Worm (Caenorhabditis elegans) whole organism, young adult: ENCODE data around the gene dhs-20.

Experiments
- B0035.1 ChIP-seq: sonication (generic microtip); optimal IDR thresholded peaks from 2 replicates; lab custom pipeline; 2016; ENCODE audit warnings: missing genetic modification characterization, mild to moderate bottlenecking, missing compliant biosample characterization, missing genotype, missing genetic modification reagents
- C06A6.2 ChIP-seq: fragments of 200-800 bp; sonication (Bioruptor generic); conservative IDR thresholded peaks from 2 replicates; pipeline ENCODE4 v1.3.6; 2022; ENCODE audit warnings: missing genetic modification characterization, missing compliant biosample characterization
- D2030.7 ChIP-seq: fragments of 200-800 bp; sonication (Bioruptor generic); IDR thresholded peaks from 2 replicates; pipeline ENCODE4 v1.3.6; 2022; ENCODE audit warnings: missing genetic modification reagents, missing genetic modification characterization, missing compliant biosample characterization
- F10E7.11 ChIP-seq: sonication (generic microtip); optimal IDR thresholded peaks from 2 replicates; lab custom pipeline; 2017; ENCODE audit warnings: mild to moderate bottlenecking, missing genetic modification characterization, moderate library complexity, missing compliant biosample characterization
- F23B12.7 ChIP-seq: sonication (generic microtip); optimal IDR thresholded peaks from 2 replicates; lab custom pipeline; 2017; ENCODE audit warnings: missing genetic modification characterization, mild to moderate bottlenecking, missing compliant biosample characterization, antibody characterized with exemption, moderate library complexity; ENCODE audit not compliant: insufficient read depth
- F33H1.4 ChIP-seq: fragments of 200-800 bp; sonication (Bioruptor generic); IDR thresholded peaks from 2 replicates; pipeline ENCODE4 v1.3.6; 2022; ENCODE audit warnings: missing genetic modification reagents, missing genetic modification characterization, missing compliant biosample characterization
- F37B4.10 ChIP-seq: fragments of 200-800 bp; sonication (Bioruptor generic); IDR thresholded peaks from 2 replicates; pipeline ENCODE4 v1.3.6; 2022; ENCODE audit warnings: missing genetic modification characterization, missing compliant biosample characterization
- F39B2.1 ChIP-seq: fragments of 200-800 bp; sonication (Bioruptor generic); IDR thresholded peaks from 2 replicates; pipeline ENCODE4 v1.3.6; 2022; ENCODE audit warnings: missing genetic modification reagents, missing genetic modification characterization, missing compliant biosample characterization
- F52B5.7 ChIP-seq: sonication (generic microtip); optimal IDR thresholded peaks from 2 replicates; lab custom pipeline; 2016; ENCODE audit warnings: mild to moderate bottlenecking, missing genetic modification characterization, missing compliant biosample characterization
- T07F8.4 ChIP-seq: sonication (generic microtip); optimal IDR thresholded peaks from 2 replicates; lab custom pipeline; 2016; ENCODE audit warnings: mild to moderate bottlenecking, missing genetic modification characterization, moderate library complexity, missing compliant biosample characterization
- Y53F4B.3 ChIP-seq: fragments of 200-800 bp; sonication (Bioruptor generic); IDR thresholded peaks from 2 replicates; pipeline ENCODE4 v1.3.6; 2022; ENCODE audit warnings: missing genetic modification reagents, missing genetic modification characterization, missing compliant biosample characterization
- Y53G8AR.9 ChIP-seq: fragments of 200-800 bp; sonication (Bioruptor generic); conservative IDR thresholded peaks from 2 replicates; pipeline ENCODE4 v1.3.6; 2022; ENCODE audit warnings: missing genetic modification reagents, missing genetic modification characterization, missing compliant biosample characterization
- Y79H2A.3 ChIP-seq: fragments of 200-800 bp; sonication (Bioruptor generic); conservative IDR thresholded peaks from 2 replicates; pipeline ENCODE4 v1.3.6; 2022; ENCODE audit warnings: missing genetic modification reagents, missing genetic modification characterization, missing compliant biosample characterization
- ama-1 ChIP-seq, 3 experiments: fragments of 150-350 bp in 1 of 3; sonication (generic microtip) in 2 of 3; optimal IDR thresholded peaks; 2 replicates each; lab custom pipeline; 2014 to 2018; ENCODE audit warnings: missing biosample characterization in 2 of 3, missing genetic modification characterization in 2 of 3, missing genetic modification reagents in 2 of 3
- aptf-2 ChIP-seq: fragments of 200-800 bp; sonication (Bioruptor generic); conservative IDR thresholded peaks from 2 replicates; pipeline ENCODE4 v1.3.6; 2022; ENCODE audit warnings: missing genetic modification reagents, missing genetic modification characterization, missing compliant biosample characterization
- attf-3 ChIP-seq: fragments of 200-800 bp; sonication (Bioruptor generic); conservative IDR thresholded peaks from 2 replicates; pipeline ENCODE4 v1.3.6; 2022; ENCODE audit warnings: missing genetic modification reagents, missing genetic modification characterization, missing compliant biosample characterization
- bed-2 ChIP-seq: fragments of 200-800 bp; sonication (Bioruptor generic); IDR thresholded peaks from 2 replicates; pipeline ENCODE4 v1.3.6; 2022; ENCODE audit warnings: missing genetic modification reagents, missing genetic modification characterization, missing compliant biosample characterization
- cebp-1 ChIP-seq, 2 experiments: fragments of 200-800 bp in 1 of 2; sonication (Bioruptor generic) in 1 of 2; sonication (generic microtip) in 1 of 2; IDR thresholded peaks in 1 of 2; optimal IDR thresholded peaks in 1 of 2; 2 replicates each; pipeline versions ENCODE4 v1.3.6 to Lab custom; 2017 to 2022; ENCODE audit warnings: missing compliant biosample characterization in 2 of 2, missing genetic modification characterization in 2 of 2, mild to moderate bottlenecking in 1 of 2, missing genetic modification reagents in 1 of 2, moderate library complexity in 1 of 2
- cebp-2 ChIP-seq: fragments of 200-800 bp; sonication (Bioruptor generic); IDR thresholded peaks from 2 replicates; pipeline ENCODE4 v1.3.6; 2022; ENCODE audit warnings: missing genetic modification characterization, missing compliant biosample characterization
- ceh-58 ChIP-seq: fragments of 200-800 bp; sonication (Bioruptor generic); IDR thresholded peaks from 2 replicates; pipeline ENCODE4 v1.3.6; 2022; ENCODE audit warnings: missing genetic modification characterization, missing compliant biosample characterization
- ceh-91 ChIP-seq: fragments of 200-800 bp; sonication (Bioruptor generic); IDR thresholded peaks from 2 replicates; pipeline ENCODE4 v1.3.6; 2022; ENCODE audit warnings: missing genetic modification reagents, missing genetic modification characterization, missing compliant biosample characterization
- dox-1 ChIP-seq: fragments of 200-800 bp; sonication (Bioruptor generic); IDR thresholded peaks from 2 replicates; pipeline ENCODE4 v1.3.6; 2022; ENCODE audit warnings: missing genetic modification reagents, missing genetic modification characterization, missing compliant biosample characterization
- dpff-1 ChIP-seq: sonication (generic microtip); optimal IDR thresholded peaks from 2 replicates; lab custom pipeline; 2017; ENCODE audit warnings: mild to moderate bottlenecking, missing genetic modification characterization, missing compliant biosample characterization
- egrh-3 ChIP-seq: fragments of 200-800 bp; sonication (Bioruptor generic); IDR thresholded peaks from 2 replicates; pipeline ENCODE4 v1.3.6; 2022; ENCODE audit warnings: missing genetic modification reagents, missing genetic modification characterization, missing compliant biosample characterization
- ets-4 ChIP-seq: fragments of 200-800 bp; sonication (Bioruptor generic); optimal IDR thresholded peaks from 2 replicates; lab custom pipeline; 2018; ENCODE audit warnings: mild to moderate bottlenecking, missing genetic modification characterization, missing compliant biosample characterization
- him-1 ChIP-seq: sonication (generic microtip); optimal IDR thresholded peaks from 2 replicates; lab custom pipeline; 2016; ENCODE audit warnings: missing genotype, missing genetic modification reagents, missing genetic modification characterization, missing compliant biosample characterization
- hlh-26 ChIP-seq: fragments of 200-800 bp; sonication (Bioruptor generic); conservative IDR thresholded peaks from 2 replicates; pipeline ENCODE4 v1.3.6; 2022; ENCODE audit warnings: missing genetic modification reagents, missing genetic modification characterization, missing compliant biosample characterization
- lin-35 ChIP-seq, 3 experiments: fragments of 150-350 bp in 2 of 3; sonication (generic microtip) in 1 of 3; optimal IDR thresholded peaks; 2 replicates each; lab custom pipeline; 2014 to 2018; ENCODE audit warnings: missing biosample characterization in 3 of 3, missing genetic modification characterization in 3 of 3, missing genetic modification reagents in 3 of 3
- lin-54 ChIP-seq: fragments of 200-800 bp; sonication (Bioruptor generic); optimal IDR thresholded peaks from 2 replicates; lab custom pipeline; 2018; ENCODE audit warnings: mild to moderate bottlenecking, missing genetic modification characterization, missing compliant biosample characterization
- lir-1 ChIP-seq: fragments of 200-800 bp; sonication (Bioruptor generic); conservative IDR thresholded peaks from 2 replicates; pipeline ENCODE4 v1.3.6; 2022; ENCODE audit warnings: missing genetic modification reagents, missing genetic modification characterization, missing compliant biosample characterization
- lsy-27 ChIP-seq: sonication (generic microtip); optimal IDR thresholded peaks from 2 replicates; lab custom pipeline; 2017; ENCODE audit warnings: missing genetic modification characterization, mild to moderate bottlenecking, missing compliant biosample characterization, antibody characterized with exemption, missing genotype, borderline replicate concordance; ENCODE audit not compliant: insufficient read depth
- madf-8 ChIP-seq: fragments of 200-800 bp; sonication (Bioruptor generic); conservative IDR thresholded peaks from 2 replicates; pipeline ENCODE4 v1.3.6; 2022; ENCODE audit warnings: missing genetic modification reagents, missing genetic modification characterization, missing compliant biosample characterization
- mcd-1 ChIP-seq: fragments of 200-800 bp; sonication (Bioruptor generic); IDR thresholded peaks from 2 replicates; pipeline ENCODE4 v1.3.6; 2022; ENCODE audit warnings: missing genetic modification reagents, missing genetic modification characterization, missing compliant biosample characterization
- mel-28 ChIP-seq: sonication (generic microtip); optimal IDR thresholded peaks from 2 replicates; lab custom pipeline; 2016; ENCODE audit warnings: borderline replicate concordance, mild to moderate bottlenecking, missing genetic modification characterization, missing compliant biosample characterization
- nfya-1 ChIP-seq: sonication (generic microtip); optimal IDR thresholded peaks from 2 replicates; lab custom pipeline; 2017; ENCODE audit warnings: antibody characterized with exemption, missing compliant biosample characterization, missing genetic modification characterization, borderline replicate concordance; ENCODE audit not compliant: insufficient read depth
- nhr-90 ChIP-seq: sonication (generic microtip); optimal IDR thresholded peaks from 2 replicates; lab custom pipeline; 2016; ENCODE audit warnings: missing genotype, mild to moderate bottlenecking, missing genetic modification characterization, missing compliant biosample characterization
- pbrm-1 ChIP-seq: fragments of 200-800 bp; sonication (Bioruptor generic); IDR thresholded peaks from 2 replicates; pipeline ENCODE4 v1.3.6; 2022; ENCODE audit warnings: missing genetic modification reagents, missing genetic modification characterization, missing compliant biosample characterization
- rcor-1 ChIP-seq: fragments of 200-800 bp; sonication (Bioruptor generic); IDR thresholded peaks from 2 replicates; pipeline ENCODE4 v1.3.6; 2022; ENCODE audit warnings: missing genetic modification reagents, missing genetic modification characterization, missing compliant biosample characterization
- snpc-3.4 ChIP-seq: sonication (generic microtip); optimal IDR thresholded peaks from 2 replicates; lab custom pipeline; 2017; ENCODE audit warnings: missing genetic modification characterization, mild to moderate bottlenecking, missing compliant biosample characterization, antibody characterized with exemption, moderate library complexity, missing genotype, missing genetic modification reagents
- tbp1 ChIP-seq: fragments of 200-800 bp; sonication (Bioruptor generic); optimal IDR thresholded peaks from 2 replicates; lab custom pipeline; 2018; ENCODE audit warnings: mild to moderate bottlenecking, missing genetic modification characterization, missing compliant biosample characterization
- tbx-9 ChIP-seq: sonication (generic microtip); optimal IDR thresholded peaks from 2 replicates; lab custom pipeline; 2016; ENCODE audit warnings: borderline replicate concordance, missing genetic modification characterization, inconsistent platforms, missing compliant biosample characterization
- unc-62 ChIP-seq: fragments of 150-350 bp; optimal IDR thresholded peaks from 2 replicates; lab custom pipeline; 2014; ENCODE audit warnings: missing biosample characterization, missing genetic modification reagents, missing genetic modification characterization
- xnd-1 ChIP-seq: sonication (generic microtip); optimal IDR thresholded peaks from 2 replicates; lab custom pipeline; 2016; ENCODE audit warnings: missing genotype, missing genetic modification reagents, missing genetic modification characterization, missing compliant biosample characterization
- zim-3 ChIP-seq: sonication (generic microtip); optimal IDR thresholded peaks from 2 replicates; lab custom pipeline; 2017; ENCODE audit warnings: mild to moderate bottlenecking, missing genetic modification characterization, moderate library complexity, missing compliant biosample characterization
- ztf-22 ChIP-seq: fragments of 200-800 bp; sonication (Bioruptor generic); optimal IDR thresholded peaks from 2 replicates; lab custom pipeline; 2018; ENCODE audit warnings: mild to moderate bottlenecking, missing genetic modification characterization, moderate library complexity, missing compliant biosample characterization
- ztf-26 ChIP-seq: sonication (generic microtip); optimal IDR thresholded peaks from 2 replicates; lab custom pipeline; 2017; ENCODE audit warnings: missing genetic modification characterization, missing compliant biosample characterization
- ztf-28 ChIP-seq: fragments of 200-800 bp; sonication (Bioruptor generic); IDR thresholded peaks from 2 replicates; pipeline ENCODE4 v1.3.6; 2022; ENCODE audit warnings: missing genetic modification reagents, missing genetic modification characterization, missing compliant biosample characterization

The dhs-20 gene

ce11 chrV:11610481-11610880 lies 6.1 kb upstream of the dhs-20 start, which contains the start of gene sas-5 (continued):
- no peak for TF ChIP-seq mel-28 (tag; lab: Kevin White, UChicago)
- no peak; the same call in 1 of the 2 replicates for TF ChIP-seq lir-1 (GFP tag; lab: Robert Waterston, UW)
- no peak for TF ChIP-seq bed-2 (GFP tag; lab: Robert Waterston, UW)
- peak; percentile 77 for TF ChIP-seq rcor-1 (GFP tag; lab: Robert Waterston, UW)
- peak; percentile 27; the same call in 1 of the 2 replicates for TF ChIP-seq egrh-3 (GFP tag; lab: Robert Waterston, UW)
- peak; percentile 18 for TF ChIP-seq T07F8.4
- TF ChIP-seq ama-1 (optimal IDR thresholded peaks at IDR 0.05; lab: Kevin White, UChicago): no peak
- no peak for TF ChIP-seq ama-1 (GFP tag; optimal IDR thresholded peaks at IDR 0.05; lab: Kevin White, UChicago)
- TF ChIP-seq attf-3 (GFP tag; lab: Robert Waterston, UW): 0 out of 2 replicates have a peak, but pooled peaks have one; percentile 15
- TF ChIP-seq ztf-26 (tag; lab: Kevin White, UChicago): no peak
- TF ChIP-seq nhr-90 (tag; lab: Kevin White, UChicago): peak; percentile 9
- no peak for TF ChIP-seq B0035.1
- TF ChIP-seq F10E7.11 (tag; lab: Kevin White, UChicago): no peak
- TF ChIP-seq hlh-26 (GFP tag; lab: Robert Waterston, UW): no peak
- TF ChIP-seq ztf-28 (GFP tag; lab: Robert Waterston, UW): no peak
- no peak for TF ChIP-seq ets-4 (GFP tag; lab: Kevin White, UChicago)
- no peak for TF ChIP-seq lsy-27 (tag; lab: Kevin White, UChicago)
- no peak for TF ChIP-seq zim-3 (tag; lab: Kevin White, UChicago)
- TF ChIP-seq ceh-91 (GFP tag; lab: Robert Waterston, UW): peak; percentile 67
- no peak for TF ChIP-seq F37B4.10 (GFP tag; lab: Robert Waterston, UW)
- TF ChIP-seq him-1 (tag; lab: Kevin White, UChicago): peak; percentile 78
- no peak for TF ChIP-seq unc-62 (GFP tag; lab: Kevin White, UChicago)
- TF ChIP-seq snpc-3.4 (tag; lab: Kevin White, UChicago): peak; percentile 88
- no peak for TF ChIP-seq aptf-2
- peak; percentile 64 for TF ChIP-seq F33H1.4
- TF ChIP-seq dox-1 (GFP tag; lab: Robert Waterston, UW): peak; percentile 87
- TF ChIP-seq tbx-9: no peak
- 0 out of 2 replicates have a peak, but pooled peaks have one; percentile 51 for TF ChIP-seq C06A6.2 (GFP tag; lab: Robert Waterston, UW)
- no peak for TF ChIP-seq Y53F4B.3 (GFP tag; lab: Robert Waterston, UW)
- TF ChIP-seq lin-54 (GFP tag; lab: Kevin White, UChicago): peak; percentile 87
- peak; percentile 84 for TF ChIP-seq madf-8 (GFP tag; lab: Robert Waterston, UW)
- TF ChIP-seq nfya-1: no peak
- TF ChIP-seq F52B5.7 (tag; lab: Kevin White, UChicago): no peak
- peak; percentile 75 for TF ChIP-seq D2030.7 (GFP tag; lab: Robert Waterston, UW)
- peak; percentile 76 for TF ChIP-seq mcd-1 (GFP tag; lab: Robert Waterston, UW)
- no peak for TF ChIP-seq Y79H2A.3 (GFP tag; lab: Robert Waterston, UW)
- TF ChIP-seq cebp-1 (GFP tag; IDR thresholded peaks at IDR 0.05; lab: Robert Waterston, UW): no peak
- peak; percentile 66 for TF ChIP-seq cebp-1 (tag; optimal IDR thresholded peaks at IDR 0.05; lab: Kevin White, UChicago)
- TF ChIP-seq dpff-1 (tag; lab: Kevin White, UChicago): no peak
- peak; percentile 55 to 83 (median 71) for TF ChIP-seq lin-35 (GFP tag; optimal IDR thresholded peaks at IDR 0.05; lab: Kevin White, UChicago)
- TF ChIP-seq cebp-2 (GFP tag; lab: Robert Waterston, UW): no peak
- TF ChIP-seq pbrm-1: peak; percentile 82
- TF ChIP-seq tbp1 (GFP tag; lab: Kevin White, UChicago): no peak
- peak; percentile 78 for TF ChIP-seq F23B12.7 (tag; lab: Kevin White, UChicago)
- TF ChIP-seq F39B2.1 (GFP tag; lab: Robert Waterston, UW): no peak
- no peak for TF ChIP-seq ceh-58 (GFP tag; lab: Robert Waterston, UW)
- TF ChIP-seq xnd-1 (tag; lab: Kevin White, UChicago): peak; percentile 72
- TF ChIP-seq Y53G8AR.9 (GFP tag; lab: Robert Waterston, UW): peak; percentile 57; the same call in 1 of the 2 replicates
- TF ChIP-seq ztf-22 (GFP tag; lab: Kevin White, UChicago): no peak
